Worm (Caenorhabditis elegans): Measurements from ENCODE around the gene R02D5.4.

R02D5.4 gene

ce11 chrV:14460122-14460521 is 24.4 kb downstream of the R02D5.4 start:
- TF ChIP-seq snpc-4 (tag; optimal IDR thresholded peaks at IDR 0.05) = no peak
- no peak for TF ChIP-seq lsy-2 (tag; optimal IDR thresholded peaks at IDR 0.05)
- no peak for TF ChIP-seq mab-5 (tag; optimal IDR thresholded peaks at IDR 0.05)
- TF ChIP-seq hlh-1 (tag; optimal IDR thresholded peaks at IDR 0.05) = no peak
- no peak for TF ChIP-seq lin-32 (GFP tag; optimal IDR thresholded peaks at IDR 0.05)
- TF ChIP-seq drap-1 (GFP tag; optimal IDR thresholded peaks at IDR 0.05) = no peak
- TF ChIP-seq mep-1 (tag; optimal IDR thresholded peaks at IDR 0.05) = no peak
- TF ChIP-seq lin-13 (tag; optimal IDR thresholded peaks at IDR 0.05) = no peak
- TF ChIP-seq unc-62 (GFP tag; optimal IDR thresholded peaks at IDR 0.05) = no peak
- no peak for TF ChIP-seq ceh-43 (GFP tag; optimal IDR thresholded peaks at IDR 0.05)
- no peak for TF ChIP-seq M03D4.4 (tag; optimal IDR thresholded peaks at IDR 0.05)

DNA sequence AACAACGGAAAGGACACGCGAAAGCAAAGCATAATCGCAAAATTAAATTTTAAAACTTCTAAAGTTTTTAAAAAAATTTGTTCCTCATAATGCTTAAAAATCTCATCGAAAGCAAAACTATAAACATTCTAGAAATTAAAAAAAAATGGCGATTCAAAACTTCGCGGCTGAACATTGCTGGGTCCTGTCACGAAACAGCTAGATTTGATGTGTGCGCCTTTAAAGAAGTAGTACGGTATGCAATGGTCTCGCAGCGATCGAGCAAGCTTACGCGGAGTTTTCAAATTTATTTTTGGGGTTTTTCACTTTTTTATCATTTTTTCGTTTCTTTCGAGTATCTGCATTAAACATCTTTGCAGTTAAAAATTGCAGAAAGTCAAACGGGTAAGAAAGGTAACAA is 27.4 kb downstream of the R02D5.4 start, which contains the start of gene coh-3:
coh-3 (plus strand) TSS at position 353 of the 400 bp plus-strand sequence.
- no peak for TF ChIP-seq drap-1 (GFP tag; optimal IDR thresholded peaks at IDR 0.05)
- no peak for TF ChIP-seq ceh-39 (tag; optimal IDR thresholded peaks at IDR 0.05)
- no peak for TF ChIP-seq ham-2 (GFP tag; optimal IDR thresholded peaks at IDR 0.05)
- no peak for TF ChIP-seq lin-13 (tag; optimal IDR thresholded peaks at IDR 0.05)
- no peak for TF ChIP-seq sem-2 (GFP tag; optimal IDR thresholded peaks at IDR 0.05)
- no peak for TF ChIP-seq M03D4.4 (tag; optimal IDR thresholded peaks at IDR 0.05)
- TF ChIP-seq cnd-1 (tag; optimal IDR thresholded peaks at IDR 0.05) = no peak
- TF ChIP-seq flh-1 (GFP tag; optimal IDR thresholded peaks at IDR 0.05) = no peak
- no peak for TF ChIP-seq snpc-4 (tag; optimal IDR thresholded peaks at IDR 0.05)
- TF ChIP-seq hlh-1 (tag; optimal IDR thresholded peaks at IDR 0.05) = no peak
- no peak for TF ChIP-seq zip-8 (tag; optimal IDR thresholded peaks at IDR 0.05)
- TF ChIP-seq nhr-2 (tag; optimal IDR thresholded peaks at IDR 0.05) = no peak
- no peak for TF ChIP-seq ztf-11 (tag; optimal IDR thresholded peaks at IDR 0.05)
- TF ChIP-seq elt-1 (tag; optimal IDR thresholded peaks at IDR 0.05; ENCODE audit: borderline replicate concordance, insufficient read depth) = no peak
- TF ChIP-seq mep-1 (tag; optimal IDR thresholded peaks at IDR 0.05) = no peak
- no peak for TF ChIP-seq bed-3 (GFP tag; optimal IDR thresholded peaks at IDR 0.05)
- TF ChIP-seq mab-5 (tag; optimal IDR thresholded peaks at IDR 0.05) = no peak
- TF ChIP-seq pha-4 (tag; optimal IDR thresholded peaks at IDR 0.05) = no peak
- no peak for TF ChIP-seq ces-1 (GFP tag; optimal IDR thresholded peaks at IDR 0.05)

- TF ChIP-seq mab-5 (tag; optimal IDR thresholded peaks at IDR 0.05) (no peak), lin-13 (tag; optimal IDR thresholded peaks at IDR 0.05) (peak; percentile 35)
Measured at ce11 chrV:14456626-14457025, 27.9 kb downstream of the R02D5.4 start, which contains the start of gene bmk-1. bmk-1 (minus strand) TSS chrV:14456984.

ce11 chrV:14449397-14449796 is 35.1 kb downstream of the R02D5.4 start, which contains the start of gene F23B12.7:
F23B12.7 (plus strand) TSS chrV:14449697.
- TF ChIP-seq flh-1 (GFP tag; optimal IDR thresholded peaks at IDR 0.05) = no peak
- TF ChIP-seq unc-62 (GFP tag; optimal IDR thresholded peaks at IDR 0.05) = no peak
- TF ChIP-seq sptf-1 (tag; optimal IDR thresholded peaks at IDR 0.05) = no peak
- TF ChIP-seq unc-39 (tag; optimal IDR thresholded peaks at IDR 0.05) = no peak
- no peak for TF ChIP-seq ceh-39 (tag; optimal IDR thresholded peaks at IDR 0.05)
- no peak for TF ChIP-seq nhr-28 (tag; optimal IDR thresholded peaks at IDR 0.05)
- no peak for TF ChIP-seq ham-2 (GFP tag; optimal IDR thresholded peaks at IDR 0.05)
- no peak for TF ChIP-seq blmp-1 (tag; optimal IDR thresholded peaks at IDR 0.05)
- TF ChIP-seq ces-1 (GFP tag; optimal IDR thresholded peaks at IDR 0.05) = no peak
- no peak for TF ChIP-seq bed-3 (GFP tag; optimal IDR thresholded peaks at IDR 0.05)
- TF ChIP-seq lsy-2 (tag; optimal IDR thresholded peaks at IDR 0.05) = no peak
- TF ChIP-seq unc-120 (tag; optimal IDR thresholded peaks at IDR 0.05; ENCODE audit: poor library complexity, severe bottlenecking) = no peak
- no peak for TF ChIP-seq elt-1 (tag; optimal IDR thresholded peaks at IDR 0.05; ENCODE audit: borderline replicate concordance, insufficient read depth)
- no peak for TF ChIP-seq lin-32 (GFP tag; optimal IDR thresholded peaks at IDR 0.05)
- no peak for TF ChIP-seq nhr-237 (tag; optimal IDR thresholded peaks at IDR 0.05)
- no peak for TF ChIP-seq snpc-4 (tag; optimal IDR thresholded peaks at IDR 0.05)
- no peak for TF ChIP-seq mls-2 (tag; optimal IDR thresholded peaks at IDR 0.05)
- no peak for TF ChIP-seq elt-3 (tag; optimal IDR thresholded peaks at IDR 0.05)
- no peak for TF ChIP-seq nhr-12 (tag; optimal IDR thresholded peaks at IDR 0.05)
- no peak for TF ChIP-seq sem-2 (GFP tag; optimal IDR thresholded peaks at IDR 0.05)

ce11 chrV:14448669-14449068 is 35.8 kb downstream of the R02D5.4 start:
- TF ChIP-seq pha-4 (tag; optimal IDR thresholded peaks at IDR 0.05) = no peak
- no peak for TF ChIP-seq nhr-12 (tag; optimal IDR thresholded peaks at IDR 0.05)
- no peak for TF ChIP-seq hlh-1 (tag; optimal IDR thresholded peaks at IDR 0.05)
- TF ChIP-seq ceh-39 (tag; optimal IDR thresholded peaks at IDR 0.05) = no peak
- no peak for TF ChIP-seq ztf-11 (tag; optimal IDR thresholded peaks at IDR 0.05)
- no peak for TF ChIP-seq nhr-76 (tag; optimal IDR thresholded peaks at IDR 0.05)
- no peak for TF ChIP-seq drap-1 (GFP tag; optimal IDR thresholded peaks at IDR 0.05)
- no peak for TF ChIP-seq M03D4.4 (tag; optimal IDR thresholded peaks at IDR 0.05)
